Worm (Caenorhabditis elegans) whole organism, young adult: ENCODE results near the gene B0495.9.

Experiments
- B0019.2 ChIP-seq: fragments of 200-800 bp; sonication (Bioruptor generic); conservative IDR thresholded peaks from 2 replicates; pipeline ENCODE4 v1.3.6; 2022; ENCODE audit warnings: missing genetic modification reagents, missing genetic modification characterization, missing compliant biosample characterization
- B0261.1 ChIP-seq: sonication (generic microtip); optimal IDR thresholded peaks from 2 replicates; lab custom pipeline; 2016; ENCODE audit warnings: mild to moderate bottlenecking, missing genetic modification characterization, moderate library complexity, missing compliant biosample characterization
- B0336.3 ChIP-seq: fragments of 200-800 bp; sonication (Bioruptor generic); IDR thresholded peaks from 2 replicates; pipeline ENCODE4 v1.3.6; 2022; ENCODE audit warnings: missing genetic modification characterization, missing compliant biosample characterization
- F49E8.2 ChIP-seq: sonication (generic microtip); optimal IDR thresholded peaks from 3 replicates; lab custom pipeline; 2017; ENCODE audit warnings: missing genetic modification characterization, mild to moderate bottlenecking, missing compliant biosample characterization, antibody characterized with exemption, moderate library complexity; ENCODE audit not compliant: insufficient read depth
- F52B5.7 ChIP-seq: sonication (generic microtip); optimal IDR thresholded peaks from 2 replicates; lab custom pipeline; 2016; ENCODE audit warnings: mild to moderate bottlenecking, missing genetic modification characterization, missing compliant biosample characterization
- F55B11.4 ChIP-seq: sonication (generic microtip); optimal IDR thresholded peaks from 2 replicates; lab custom pipeline; 2016; ENCODE audit warnings: missing compliant biosample characterization, missing genetic modification characterization, borderline replicate concordance; ENCODE audit not compliant: insufficient read depth
- T07F8.4 ChIP-seq: sonication (generic microtip); optimal IDR thresholded peaks from 2 replicates; lab custom pipeline; 2016; ENCODE audit warnings: mild to moderate bottlenecking, missing genetic modification characterization, moderate library complexity, missing compliant biosample characterization
- T26A5.8 ChIP-seq: sonication (generic microtip); optimal IDR thresholded peaks from 2 replicates; lab custom pipeline; 2016; ENCODE audit warnings: missing genetic modification characterization, missing compliant biosample characterization
- Y53F4B.3 ChIP-seq: fragments of 200-800 bp; sonication (Bioruptor generic); IDR thresholded peaks from 2 replicates; pipeline ENCODE4 v1.3.6; 2022; ENCODE audit warnings: missing genetic modification reagents, missing genetic modification characterization, missing compliant biosample characterization
- Y67H2A.10 ChIP-seq: fragments of 200-800 bp; sonication (Bioruptor generic); conservative IDR thresholded peaks from 2 replicates; pipeline ENCODE4 v1.3.6; 2022; ENCODE audit warnings: missing genetic modification reagents, missing genetic modification characterization, missing compliant biosample characterization
- akir-1 ChIP-seq: fragments of 200-800 bp; sonication (Bioruptor generic); optimal IDR thresholded peaks from 2 replicates; lab custom pipeline; 2018; ENCODE audit warnings: mild to moderate bottlenecking, missing genetic modification characterization, moderate library complexity, missing compliant biosample characterization
- ama-1 ChIP-seq, 3 experiments: fragments of 150-350 bp in 1 of 3; sonication (generic microtip) in 2 of 3; optimal IDR thresholded peaks; 2 replicates each; lab custom pipeline; 2014 to 2018; ENCODE audit warnings: missing biosample characterization in 2 of 3, missing genetic modification characterization in 2 of 3, missing genetic modification reagents in 2 of 3
- aptf-2 ChIP-seq: fragments of 200-800 bp; sonication (Bioruptor generic); conservative IDR thresholded peaks from 2 replicates; pipeline ENCODE4 v1.3.6; 2022; ENCODE audit warnings: missing genetic modification reagents, missing genetic modification characterization, missing compliant biosample characterization
- attf-6 ChIP-seq: fragments of 200-800 bp; sonication (Bioruptor generic); IDR thresholded peaks from 2 replicates; pipeline ENCODE4 v1.3.6; 2022; ENCODE audit warnings: missing genetic modification reagents, missing genetic modification characterization, missing compliant biosample characterization
- ccch-3 ChIP-seq: fragments of 200-800 bp; sonication (Bioruptor generic); optimal IDR thresholded peaks from 2 replicates; lab custom pipeline; 2018; ENCODE audit warnings: mild to moderate bottlenecking, missing genetic modification characterization, missing compliant biosample characterization
- ceh-100 ChIP-seq: fragments of 200-800 bp; sonication (Bioruptor generic); IDR thresholded peaks from 2 replicates; pipeline ENCODE4 v1.3.6; 2022; ENCODE audit warnings: missing genetic modification reagents, missing genetic modification characterization, missing compliant biosample characterization
- ceh-79 ChIP-seq: sonication (generic microtip); optimal IDR thresholded peaks from 2 replicates; lab custom pipeline; 2017; ENCODE audit warnings: mild to moderate bottlenecking, missing genetic modification characterization, missing compliant biosample characterization
- chd-7 ChIP-seq: sonication (generic microtip); optimal IDR thresholded peaks from 2 replicates; lab custom pipeline; 2016; ENCODE audit warnings: mild to moderate bottlenecking, missing genetic modification characterization, moderate library complexity, missing compliant biosample characterization
- egl-44 ChIP-seq: fragments of 200-800 bp; sonication (Bioruptor generic); IDR thresholded peaks from 2 replicates; pipeline ENCODE4 v1.3.6; 2022; ENCODE audit warnings: missing genetic modification reagents, missing genetic modification characterization, missing compliant biosample characterization
- ets-4 ChIP-seq: fragments of 200-800 bp; sonication (Bioruptor generic); optimal IDR thresholded peaks from 2 replicates; lab custom pipeline; 2018; ENCODE audit warnings: mild to moderate bottlenecking, missing genetic modification characterization, missing compliant biosample characterization
- hlh-26 ChIP-seq: fragments of 200-800 bp; sonication (Bioruptor generic); conservative IDR thresholded peaks from 2 replicates; pipeline ENCODE4 v1.3.6; 2022; ENCODE audit warnings: missing genetic modification reagents, missing genetic modification characterization, missing compliant biosample characterization
- hmg-20 ChIP-seq: fragments of 200-800 bp; sonication (Bioruptor generic); IDR thresholded peaks from 2 replicates; pipeline ENCODE4 v1.3.6; 2022; ENCODE audit warnings: missing genetic modification reagents, missing genetic modification characterization, missing compliant biosample characterization
- hrde-1 ChIP-seq: sonication (generic microtip); optimal IDR thresholded peaks from 2 replicates; lab custom pipeline; 2016; ENCODE audit warnings: missing genetic modification characterization, mild to moderate bottlenecking, missing compliant biosample characterization, moderate library complexity, missing genotype, missing genetic modification reagents, borderline replicate concordance
- lag-1 ChIP-seq: fragments of 200-800 bp; sonication (Bioruptor generic); IDR thresholded peaks from 2 replicates; pipeline ENCODE4 v1.3.6; 2022; ENCODE audit warnings: missing genetic modification reagents, missing genetic modification characterization, missing compliant biosample characterization
- lin-26 ChIP-seq: fragments of 200-800 bp; sonication (Bioruptor generic); IDR thresholded peaks from 2 replicates; pipeline ENCODE4 v1.3.6; 2022; ENCODE audit warnings: missing genetic modification reagents, missing genetic modification characterization, missing compliant biosample characterization
- lsl-1 ChIP-seq: fragments of 200-800 bp; sonication (Bioruptor generic); optimal IDR thresholded peaks from 2 replicates; lab custom pipeline; 2018; ENCODE audit warnings: mild to moderate bottlenecking, missing genetic modification characterization, moderate library complexity, missing compliant biosample characterization
- lsy-27 ChIP-seq: sonication (generic microtip); optimal IDR thresholded peaks from 2 replicates; lab custom pipeline; 2017; ENCODE audit warnings: missing genetic modification characterization, mild to moderate bottlenecking, missing compliant biosample characterization, antibody characterized with exemption, missing genotype, borderline replicate concordance; ENCODE audit not compliant: insufficient read depth
- madf-10 ChIP-seq: sonication (generic microtip); optimal IDR thresholded peaks from 2 replicates; lab custom pipeline; 2016; ENCODE audit warnings: mild to moderate bottlenecking, missing genetic modification characterization, missing compliant biosample characterization
- madf-3 ChIP-seq: fragments of 200-800 bp; sonication (Bioruptor generic); IDR thresholded peaks from 2 replicates; pipeline ENCODE4 v1.3.6; 2022; ENCODE audit warnings: missing genetic modification reagents, missing genetic modification characterization, missing compliant biosample characterization
- mes-4 ChIP-seq: sonication (generic microtip); optimal IDR thresholded peaks from 2 replicates; lab custom pipeline; 2016; ENCODE audit warnings: missing genotype, missing genetic modification characterization, missing compliant biosample characterization
- nfya-1 ChIP-seq: sonication (generic microtip); optimal IDR thresholded peaks from 2 replicates; lab custom pipeline; 2017; ENCODE audit warnings: antibody characterized with exemption, missing compliant biosample characterization, missing genetic modification characterization, borderline replicate concordance; ENCODE audit not compliant: insufficient read depth
- nhr-120 ChIP-seq: fragments of 200-800 bp; sonication (Bioruptor generic); IDR thresholded peaks from 2 replicates; pipeline ENCODE4 v1.3.6; 2022; ENCODE audit warnings: missing genetic modification characterization, missing compliant biosample characterization
- pbrm-1 ChIP-seq: fragments of 200-800 bp; sonication (Bioruptor generic); IDR thresholded peaks from 2 replicates; pipeline ENCODE4 v1.3.6; 2022; ENCODE audit warnings: missing genetic modification reagents, missing genetic modification characterization, missing compliant biosample characterization
- rcor-1 ChIP-seq: fragments of 200-800 bp; sonication (Bioruptor generic); IDR thresholded peaks from 2 replicates; pipeline ENCODE4 v1.3.6; 2022; ENCODE audit warnings: missing genetic modification reagents, missing genetic modification characterization, missing compliant biosample characterization
- repo-1 ChIP-seq: sonication (generic microtip); optimal IDR thresholded peaks from 2 replicates; lab custom pipeline; 2017; ENCODE audit warnings: mild to moderate bottlenecking, missing genetic modification characterization, missing compliant biosample characterization
- sea-2 ChIP-seq: fragments of 200-800 bp; sonication (Bioruptor generic); IDR thresholded peaks from 2 replicates; pipeline ENCODE4 v1.3.6; 2022; ENCODE audit warnings: missing genetic modification characterization, missing compliant biosample characterization
- snpc-1.1 ChIP-seq: sonication (generic microtip); optimal IDR thresholded peaks from 2 replicates; lab custom pipeline; 2017; ENCODE audit warnings: missing genetic modification characterization, mild to moderate bottlenecking, missing compliant biosample characterization, antibody characterized with exemption, moderate library complexity, missing genotype, missing genetic modification reagents; ENCODE audit not compliant: insufficient read depth
- snpc-4 ChIP-seq, 5 experiments: fragments of 150-350 bp in 1 of 5; sonication (generic microtip) in 4 of 5; optimal IDR thresholded peaks; 2 replicates each; lab custom pipeline; 2014 to 2018; ENCODE audit warnings: missing genetic modification characterization in 5 of 5, missing biosample characterization in 3 of 5, antibody characterized with exemption in 2 of 5, mild to moderate bottlenecking in 2 of 5, missing compliant biosample characterization in 2 of 5, missing genotype in 2 of 5, moderate library complexity in 2 of 5, missing genetic modification reagents in 1 of 5
- somi-1 ChIP-seq: fragments of 200-800 bp; sonication (Bioruptor generic); optimal IDR thresholded peaks from 2 replicates; lab custom pipeline; 2018; ENCODE audit warnings: mild to moderate bottlenecking, missing genetic modification characterization, missing compliant biosample characterization
- xnd-1 ChIP-seq: sonication (generic microtip); optimal IDR thresholded peaks from 2 replicates; lab custom pipeline; 2016; ENCODE audit warnings: missing genotype, missing genetic modification reagents, missing genetic modification characterization, missing compliant biosample characterization
- ztf-18 ChIP-seq: sonication (generic microtip); optimal IDR thresholded peaks from 2 replicates; lab custom pipeline; 2016; ENCODE audit warnings: missing genotype, mild to moderate bottlenecking, missing genetic modification characterization, missing compliant biosample characterization
- ztf-22 ChIP-seq: fragments of 200-800 bp; sonication (Bioruptor generic); optimal IDR thresholded peaks from 2 replicates; lab custom pipeline; 2018; ENCODE audit warnings: mild to moderate bottlenecking, missing genetic modification characterization, moderate library complexity, missing compliant biosample characterization
- ztf-26 ChIP-seq: sonication (generic microtip); optimal IDR thresholded peaks from 2 replicates; lab custom pipeline; 2017; ENCODE audit warnings: missing genetic modification characterization, missing compliant biosample characterization
- ztf-28 ChIP-seq: fragments of 200-800 bp; sonication (Bioruptor generic); IDR thresholded peaks from 2 replicates; pipeline ENCODE4 v1.3.6; 2022; ENCODE audit warnings: missing genetic modification reagents, missing genetic modification characterization, missing compliant biosample characterization
- ztf-3 ChIP-seq: fragments of 200-800 bp; sonication (Bioruptor generic); optimal IDR thresholded peaks from 2 replicates; lab custom pipeline; 2018; ENCODE audit warnings: mild to moderate bottlenecking, missing genetic modification characterization, missing compliant biosample characterization

The B0495.9 gene

ce11 chrII:7663704-7664660 lies 44.5 kb downstream of the B0495.9 start, which contains the start of the genes F18A1.7 and rpa-1 (continued):
- TF ChIP-seq lin-26 = no peak
- TF ChIP-seq egl-44 (GFP tag; lab: Robert Waterston, UW) = no peak
- TF ChIP-seq ztf-18 (tag; lab: Kevin White, UChicago) = no peak
- TF ChIP-seq lsy-27 (tag; lab: Kevin White, UChicago) = no peak
- 0 out of 2 replicates have a peak, but pooled peaks have one; percentile 11 for TF ChIP-seq ceh-100 (GFP tag; lab: Robert Waterston, UW)
- no peak for TF ChIP-seq T26A5.8 (tag; lab: Kevin White, UChicago)
- no peak for TF ChIP-seq lag-1 (GFP tag; lab: Robert Waterston, UW)
- TF ChIP-seq rcor-1 = peak; percentile 92
- TF ChIP-seq madf-3 (GFP tag; lab: Robert Waterston, UW) = peak; percentile 80
- TF ChIP-seq Y53F4B.3 (GFP tag; lab: Robert Waterston, UW) = no peak
- no peak for TF ChIP-seq madf-10 (tag; lab: Kevin White, UChicago)
- TF ChIP-seq attf-6 (GFP tag; lab: Robert Waterston, UW) = peak; percentile 60; the same call in 1 of the 2 replicates
- no peak for TF ChIP-seq sea-2 (GFP tag; lab: Robert Waterston, UW)
- TF ChIP-seq B0261.1 = no peak
- TF ChIP-seq ztf-28 (GFP tag; lab: Robert Waterston, UW) = no peak
- TF ChIP-seq B0336.3 (GFP tag; lab: Robert Waterston, UW) = peak; percentile 71
- no peak for TF ChIP-seq ets-4 (GFP tag; lab: Kevin White, UChicago)
- no peak for TF ChIP-seq chd-7
- peak; percentile 58 for TF ChIP-seq B0019.2 (GFP tag; lab: Robert Waterston, UW)
- TF ChIP-seq nfya-1 (tag; lab: Kevin White, UChicago) = no peak
- TF ChIP-seq ccch-3 (GFP tag; lab: Kevin White, UChicago) = no peak
- TF ChIP-seq snpc-1.1 (tag; lab: Kevin White, UChicago) = no peak
- peak; percentile 5 for TF ChIP-seq snpc-4 (GFP tag; optimal IDR thresholded peaks at IDR 0.05; lab: Kevin White, UChicago)
- TF ChIP-seq snpc-4 (tag; optimal IDR thresholded peaks at IDR 0.05; lab: Kevin White, UChicago) = peak in 1 of 4 experiments; percentile 41
- TF ChIP-seq ama-1 (optimal IDR thresholded peaks at IDR 0.05; lab: Kevin White, UChicago) = no peak
- TF ChIP-seq ama-1 (GFP tag; optimal IDR thresholded peaks at IDR 0.05; lab: Kevin White, UChicago) = no peak
- no peak for TF ChIP-seq aptf-2
- TF ChIP-seq T07F8.4 (tag; lab: Kevin White, UChicago) = no peak
- TF ChIP-seq lsl-1 = peak; percentile 98
- no peak for TF ChIP-seq Y67H2A.10
- TF ChIP-seq ceh-79 = no peak
- TF ChIP-seq xnd-1 = peak; percentile 95
- TF ChIP-seq ztf-26 = no peak
- TF ChIP-seq repo-1 (tag; lab: Kevin White, UChicago) = no peak
- no peak for TF ChIP-seq F52B5.7 (tag; lab: Kevin White, UChicago)
- no peak for TF ChIP-seq hrde-1
- no peak for TF ChIP-seq nhr-120 (GFP tag; lab: Robert Waterston, UW)
- no peak for TF ChIP-seq mes-4 (tag; lab: Kevin White, UChicago)
- TF ChIP-seq pbrm-1 (GFP tag; lab: Robert Waterston, UW) = peak; percentile 43; the same call in 1 of the 2 replicates
- no peak for TF ChIP-seq ztf-22
- TF ChIP-seq somi-1 (GFP tag; lab: Kevin White, UChicago) = no peak
- TF ChIP-seq akir-1 (GFP tag; lab: Kevin White, UChicago) = no peak
- no peak for TF ChIP-seq ztf-3 (GFP tag; lab: Kevin White, UChicago)
- TF ChIP-seq hlh-26 (GFP tag; lab: Robert Waterston, UW) = no peak
- peak; percentile 79 for TF ChIP-seq F49E8.2 (tag; lab: Kevin White, UChicago)
- no peak for TF ChIP-seq hmg-20 (GFP tag; lab: Robert Waterston, UW)
- no peak for TF ChIP-seq F55B11.4 (tag; lab: Kevin White, UChicago)
